Fruit fly (Drosophila melanogaster) whole organism, embryonic: ENCODE data around the gene Cnb.

ENCODE experiments used
- ATbp ChIP-seq: fragments of 200-800 bp; sonication (Bioruptor generic); optimal IDR thresholded peaks from 2 replicates; lab custom pipeline; 2017; ENCODE audit warnings: missing biosample characterization, mild to moderate bottlenecking, missing genetic modification characterization, missing genetic modification reagents
- Atf-2 ChIP-seq: fragments of 200-800 bp; sonication (Bioruptor generic); optimal IDR thresholded peaks from 2 replicates; lab custom pipeline; 2016; ENCODE audit warnings: missing biosample characterization, missing genetic modification characterization
- CG11398 ChIP-seq: fragments of 200-800 bp; sonication (Bioruptor generic); optimal IDR thresholded peaks from 2 replicates; lab custom pipeline; 2016; ENCODE audit warnings: missing biosample characterization, missing genetic modification characterization
- CG11456 ChIP-seq: fragments of 200-800 bp; sonication (Bioruptor generic); IDR thresholded peaks from 3 replicates; pipeline ENCODE4 v1.3.6; 2022; ENCODE audit warnings: missing biosample characterization, missing genetic modification characterization
- CG16813 ChIP-seq: fragments of 200-800 bp; sonication (Bioruptor generic); IDR thresholded peaks from 3 replicates; pipeline ENCODE4 v1.3.6; 2022; ENCODE audit warnings: missing biosample characterization, missing genetic modification characterization; ENCODE audit not compliant: partially characterized antibody
- CG18011 ChIP-seq: fragments of 200-800 bp; sonication (Bioruptor generic); optimal IDR thresholded peaks from 2 replicates; lab custom pipeline; 2017; ENCODE audit warnings: missing biosample characterization, missing genetic modification characterization, mild to moderate bottlenecking, moderate library complexity, missing genotype
- CG18262 ChIP-seq: fragments of 200-800 bp; optimal IDR thresholded peaks from 3 replicates; lab custom pipeline; 2019; ENCODE audit warnings: missing biosample characterization, mild to moderate bottlenecking, missing genetic modification characterization, moderate library complexity
- CG31441 ChIP-seq: fragments of 200-800 bp; sonication (Bioruptor generic); IDR thresholded peaks from 2 replicates; pipeline ENCODE4 v1.3.6; 2022; ENCODE audit warnings: missing biosample characterization, missing genetic modification characterization
- CG4360 ChIP-seq: fragments of 200-800 bp; sonication (Bioruptor generic); IDR thresholded peaks from 2 replicates; pipeline ENCODE4 v1.3.6; 2022; ENCODE audit warnings: missing biosample characterization, missing genetic modification characterization
- CG4404 ChIP-seq: fragments of 200-800 bp; sonication (Bioruptor generic); IDR thresholded peaks from 2 replicates; pipeline ENCODE4 v1.3.6; 2022; ENCODE audit warnings: missing biosample characterization, missing genetic modification characterization
- CG4820 ChIP-seq: fragments of 200-800 bp; sonication (Bioruptor generic); optimal IDR thresholded peaks from 3 replicates; lab custom pipeline; 2016; ENCODE audit warnings: missing biosample characterization, missing genetic modification characterization
- CG6254 ChIP-seq: fragments of 200-800 bp; sonication (Bioruptor generic); optimal IDR thresholded peaks from 3 replicates; lab custom pipeline; 2017; ENCODE audit warnings: mild to moderate bottlenecking, missing biosample characterization, missing genetic modification reagents, missing genetic modification characterization
- CG6272 ChIP-seq: fragments of 200-800 bp; sonication (Bioruptor generic); IDR thresholded peaks from 2 replicates; pipeline ENCODE4 v1.3.6; 2022; ENCODE audit warnings: missing biosample characterization, missing genetic modification characterization
- CG7928 ChIP-seq: fragments of 200-800 bp; sonication (Bioruptor generic); optimal IDR thresholded peaks from 2 replicates; lab custom pipeline; 2017; ENCODE audit warnings: missing biosample characterization, mild to moderate bottlenecking, missing genetic modification characterization
- CG9215 ChIP-seq: fragments of 200-800 bp; sonication (Bioruptor generic); IDR thresholded peaks from 2 replicates; pipeline ENCODE4 v1.3.6; 2022; ENCODE audit warnings: missing biosample characterization, missing genetic modification characterization
- CG9932 ChIP-seq: fragments of 200-800 bp; sonication (Bioruptor generic); IDR thresholded peaks from 2 replicates; pipeline ENCODE4 v1.3.6; 2022; ENCODE audit warnings: missing biosample characterization, missing genetic modification characterization
- CrebB ChIP-seq: fragments of 200-800 bp; sonication (Bioruptor generic); optimal IDR thresholded peaks from 3 replicates; lab custom pipeline; 2018; ENCODE audit warnings: missing biosample characterization, mild to moderate bottlenecking, missing genetic modification characterization
- D ChIP-seq, 2 experiments: fragments of 200-800 bp in 1 of 2; fragments of >200 bp in 1 of 2; sonication (Bioruptor generic) in 1 of 2; optimal IDR thresholded peaks; 2 replicates in 1 of 2; 3 replicates in 1 of 2; lab custom pipeline; 2017; ENCODE audit warnings: mild to moderate bottlenecking in 1 of 2, missing biosample characterization in 1 of 2, missing genetic modification characterization in 1 of 2, missing genetic modification reagents in 1 of 2
- E2f1 ChIP-seq: fragments of 200-800 bp; sonication (Bioruptor generic); IDR thresholded peaks from 2 replicates; pipeline ENCODE4 v1.3.6; 2022; ENCODE audit warnings: missing biosample characterization, missing genetic modification characterization
- Eip74EF ChIP-seq, 2 experiments: fragments of 200-800 bp in 1 of 2; fragments of >200 bp in 1 of 2; sonication (Bioruptor generic) in 1 of 2; optimal IDR thresholded peaks; 2 replicates each; lab custom pipeline; 2017 to 2019; ENCODE audit warnings: missing biosample characterization in 2 of 2, missing genetic modification characterization in 2 of 2, mild to moderate bottlenecking in 1 of 2, moderate library complexity in 1 of 2
- Gug ChIP-seq: fragments of 200-800 bp; sonication (Bioruptor generic); IDR thresholded peaks from 4 replicates; pipeline ENCODE4 v1.3.6; 2022; ENCODE audit warnings: missing biosample characterization, missing genetic modification characterization
- Hsf ChIP-seq: fragments of 200-800 bp; sonication (Bioruptor generic); optimal IDR thresholded peaks from 3 replicates; lab custom pipeline; 2016; ENCODE audit warnings: missing biosample characterization, missing genetic modification characterization
- Kr ChIP-seq: fragments of 200-800 bp; sonication (Bioruptor generic); optimal IDR thresholded peaks from 2 replicates; lab custom pipeline; 2017; ENCODE audit warnings: missing biosample characterization, mild to moderate bottlenecking, missing genetic modification characterization
- Mes4 ChIP-seq: fragments of 200-800 bp; sonication (Bioruptor generic); optimal IDR thresholded peaks from 2 replicates; lab custom pipeline; 2016; ENCODE audit warnings: missing biosample characterization, missing genetic modification characterization
- NK7.1 ChIP-seq: fragments of 200-800 bp; sonication (Bioruptor generic); optimal IDR thresholded peaks from 3 replicates; lab custom pipeline; 2016; ENCODE audit warnings: missing biosample characterization, missing genetic modification characterization
- Nf-YA ChIP-seq: fragments of 200-800 bp; sonication (Bioruptor generic); IDR thresholded peaks from 2 replicates; pipeline ENCODE4 v1.3.6; 2022; ENCODE audit warnings: missing biosample characterization, missing genetic modification characterization
- Nf-YC ChIP-seq: fragments of 200-800 bp; optimal IDR thresholded peaks from 3 replicates; lab custom pipeline; 2019; ENCODE audit warnings: missing biosample characterization, mild to moderate bottlenecking, missing genetic modification characterization, moderate library complexity
- Ptx1 ChIP-seq: fragments of 200-800 bp; sonication (Bioruptor generic); IDR thresholded peaks from 2 replicates; pipeline ENCODE4 v1.3.6; 2022; ENCODE audit warnings: missing biosample characterization, missing genetic modification characterization
- ac ChIP-seq: fragments of 200-800 bp; sonication (Bioruptor generic); optimal IDR thresholded peaks from 3 replicates; lab custom pipeline; 2017; ENCODE audit warnings: missing biosample characterization, mild to moderate bottlenecking, missing genetic modification characterization
- croc ChIP-seq: fragments of 200-800 bp; sonication (Bioruptor generic); conservative IDR thresholded peaks from 3 replicates; pipeline ENCODE4 v1.3.6; 2022; ENCODE audit warnings: missing biosample characterization, missing genetic modification characterization
- fd102C ChIP-seq: fragments of 200-800 bp; sonication (Bioruptor generic); optimal IDR thresholded peaks from 2 replicates; lab custom pipeline; 2018; ENCODE audit warnings: missing biosample characterization, mild to moderate bottlenecking, missing genetic modification characterization, moderate library complexity
- fru ChIP-seq: fragments of >200 bp; optimal IDR thresholded peaks from 2 replicates; lab custom pipeline; 2017
- fu2 ChIP-seq: fragments of 200-800 bp; sonication (Bioruptor generic); optimal IDR thresholded peaks from 2 replicates; lab custom pipeline; 2016; ENCODE audit warnings: missing biosample characterization, missing genetic modification characterization
- grau ChIP-seq: fragments of 200-800 bp; optimal IDR thresholded peaks from 3 replicates; lab custom pipeline; 2019; ENCODE audit warnings: missing biosample characterization, mild to moderate bottlenecking, missing genetic modification characterization, moderate library complexity
- grn ChIP-seq: fragments of 200-800 bp; sonication (Bioruptor generic); optimal IDR thresholded peaks from 3 replicates; lab custom pipeline; 2017; ENCODE audit warnings: missing biosample characterization, missing genetic modification characterization
- her ChIP-seq: fragments of 200-800 bp; sonication (Bioruptor generic); optimal IDR thresholded peaks from 2 replicates; lab custom pipeline; 2016; ENCODE audit warnings: missing biosample characterization, missing genetic modification characterization
- jing ChIP-seq: fragments of 200-800 bp; sonication (Bioruptor generic); optimal IDR thresholded peaks from 2 replicates; lab custom pipeline; 2018; ENCODE audit warnings: missing biosample characterization, mild to moderate bottlenecking, missing genetic modification characterization
- kah ChIP-seq: fragments of 200-800 bp; sonication (Bioruptor generic); optimal IDR thresholded peaks from 2 replicates; lab custom pipeline; 2018; ENCODE audit warnings: missing biosample characterization, mild to moderate bottlenecking, missing genetic modification characterization
- mam ChIP-seq: fragments of 200-800 bp; sonication (Bioruptor generic); optimal IDR thresholded peaks from 3 replicates; lab custom pipeline; 2016; ENCODE audit warnings: missing biosample characterization, missing genetic modification characterization
- nerfin-1 ChIP-seq: fragments of 200-800 bp; sonication (Bioruptor generic); optimal IDR thresholded peaks from 3 replicates; lab custom pipeline; 2019; ENCODE audit warnings: missing biosample characterization, mild to moderate bottlenecking, missing genetic modification characterization, moderate library complexity
- pho ChIP-seq: fragments of 200-800 bp; sonication (Bioruptor generic); optimal IDR thresholded peaks from 2 replicates; lab custom pipeline; 2016; ENCODE audit warnings: missing biosample characterization, missing genetic modification characterization
- prd ChIP-seq, 3 experiments: fragments of >200 bp in 2 of 3; fragments of 200-800 bp in 1 of 3; sonication (Bioruptor generic) in 1 of 3; optimal IDR thresholded peaks in 2 of 3; IDR thresholded peaks in 1 of 3; 2 replicates in 2 of 3; 3 replicates in 1 of 3; pipeline versions ENCODE4 v1.3.6 to Lab custom; 2017 to 2022; ENCODE audit warnings: missing biosample characterization in 1 of 3, missing genetic modification characterization in 1 of 3
- pros ChIP-seq: fragments of 200-800 bp; sonication (Bioruptor generic); optimal IDR thresholded peaks from 3 replicates; lab custom pipeline; 2019; ENCODE audit warnings: missing biosample characterization, mild to moderate bottlenecking, missing genetic modification characterization, moderate library complexity
- seq ChIP-seq: fragments of 200-800 bp; sonication (Bioruptor generic); IDR thresholded peaks from 2 replicates; pipeline ENCODE4 v1.3.6; 2022; ENCODE audit warnings: missing biosample characterization, missing genetic modification characterization
- slp2 ChIP-seq: fragments of 200-800 bp; sonication (Bioruptor generic); optimal IDR thresholded peaks from 2 replicates; lab custom pipeline; 2016; ENCODE audit warnings: missing biosample characterization, missing genetic modification characterization
- tgo ChIP-seq: fragments of 200-800 bp; sonication (Bioruptor generic); IDR thresholded peaks from 3 replicates; pipeline ENCODE4 v1.3.6; 2022; ENCODE audit warnings: missing biosample characterization, missing genetic modification characterization
- tll ChIP-seq, 2 experiments: fragments of 200-800 bp in 1 of 2; fragments of >200 bp in 1 of 2; sonication (Bioruptor generic) in 1 of 2; optimal IDR thresholded peaks; 2 replicates each; lab custom pipeline; 2017 to 2019; ENCODE audit warnings: missing biosample characterization in 2 of 2, missing genetic modification characterization in 2 of 2, mild to moderate bottlenecking in 1 of 2, moderate library complexity in 1 of 2
- yki ChIP-seq: fragments of >200 bp; optimal IDR thresholded peaks from 3 replicates; lab custom pipeline; 2018

The Cnb gene

dm6 chr3L:1914668-1915067 lies 32.7 kb upstream of the Cnb start (continued):
- TF ChIP-seq prd (optimal IDR thresholded peaks at IDR 0.05; lab: Kevin White, UChicago): no peak
- peak; percentile 54; the same call in 1 of the 3 replicates for TF ChIP-seq prd (GFP tag; IDR thresholded peaks at IDR 0.05; lab: Robert Waterston, UW)
- TF ChIP-seq CG4820 (GFP tag; lab: Kevin White, UChicago): no peak
- TF ChIP-seq ATbp: no peak
- TF ChIP-seq Gug (GFP tag; lab: Robert Waterston, UW): 0 out of 4 replicates have a peak, but pooled peaks have one; percentile 13
- TF ChIP-seq fd102C (GFP tag; lab: Kevin White, UChicago): no peak
- no peak for TF ChIP-seq CG18011 (GFP tag; lab: Kevin White, UChicago)
- TF ChIP-seq Ptx1: peak; percentile 43; the same call in 1 of the 2 replicates
- TF ChIP-seq Atf-2 (GFP tag; lab: Kevin White, UChicago): no peak
- no peak for TF ChIP-seq NK7.1
- 0 out of 2 replicates have a peak, but pooled peaks have one; percentile 7 for TF ChIP-seq CG9932 (GFP tag; lab: Robert Waterston, UW)
- no peak for TF ChIP-seq grau
- TF ChIP-seq pho (GFP tag; lab: Kevin White, UChicago): no peak
- peak; percentile 65 for TF ChIP-seq CG4404 (GFP tag; lab: Robert Waterston, UW)
- TF ChIP-seq CG11456 (GFP tag; lab: Robert Waterston, UW): 0 out of 3 replicates have a peak, but pooled peaks have one; percentile 37
- no peak for TF ChIP-seq Eip74EF (GFP tag; optimal IDR thresholded peaks at IDR 0.05; lab: Kevin White, UChicago)
- TF ChIP-seq croc (GFP tag; lab: Robert Waterston, UW): no peak
- no peak for TF ChIP-seq CG11398 (GFP tag; lab: Kevin White, UChicago)
- TF ChIP-seq, all 482 proteins: peak for 13

dm6 chr3L:1916617-1917016 lies 30.7 kb upstream of the Cnb start:
- TF ChIP-seq tll (GFP tag; optimal IDR thresholded peaks at IDR 0.05; lab: Kevin White, UChicago) (peak in 1 of 2 experiments; percentile 55), CG7928 (GFP tag; lab: Kevin White, UChicago) (no peak), CG4360 (GFP tag; lab: Robert Waterston, UW) (peak; percentile 44; the same call in 1 of the 2 replicates), CG18262 (tag; lab: Kevin White, UChicago) (no peak), Kr (GFP tag; lab: Kevin White, UChicago) (peak; percentile 25), pros (GFP tag; lab: Kevin White, UChicago) (peak; percentile 50), D (optimal IDR thresholded peaks at IDR 0.05; lab: Kevin White, UChicago) (peak; percentile 49), D (GFP tag; optimal IDR thresholded peaks at IDR 0.05; lab: Kevin White, UChicago) (no peak), fru (lab: Kevin White, UChicago) (no peak)
- TF ChIP-seq, all 482 proteins: peak for 5

dm6 chr3L:1920051-1920450 lies 27.3 kb upstream of the Cnb start:
- TF ChIP-seq nerfin-1 (tag; lab: Kevin White, UChicago) (no peak), kah (GFP tag; lab: Kevin White, UChicago) (no peak), CrebB (tag; lab: Kevin White, UChicago) (no peak), Hsf (GFP tag; lab: Kevin White, UChicago) (no peak), fu2 (GFP tag; lab: Kevin White, UChicago) (no peak), jing (no peak), ac (no peak), E2f1 (GFP tag; lab: Robert Waterston, UW) (no peak), mam (GFP tag; lab: Kevin White, UChicago) (no peak), D (optimal IDR thresholded peaks at IDR 0.05; lab: Kevin White, UChicago) (no peak), D (GFP tag; optimal IDR thresholded peaks at IDR 0.05; lab: Kevin White, UChicago) (no peak), tgo (no peak), Nf-YA (GFP tag; lab: Robert Waterston, UW) (0 out of 2 replicates have a peak, but pooled peaks have one; percentile 34), CG6272 (GFP tag; lab: Robert Waterston, UW) (no peak), Nf-YC (tag; lab: Kevin White, UChicago) (peak; percentile 82), CG31441 (no peak), slp2 (GFP tag; lab: Kevin White, UChicago) (no peak), CG16813 (GFP tag; lab: Robert Waterston, UW) (no peak), yki (lab: Kevin White, UChicago) (no peak), Mes4 (GFP tag; lab: Kevin White, UChicago) (no peak), CG6254 (no peak), her (GFP tag; lab: Kevin White, UChicago) (no peak), seq (GFP tag; lab: Robert Waterston, UW) (peak; percentile 26; the same call in 1 of the 2 replicates), CG9215 (no peak), grn (GFP tag; lab: Kevin White, UChicago) (no peak)
